Worm (Caenorhabditis elegans) whole organism, L1 larva: ENCODE measurements around the gene EGAP2.2.
A peak's percentile ranks its signal among the peaks of the same experiment; 100 is the strongest.

ENCODE experiments used
- C04F5.9 ChIP-seq: sonication (generic microtip); optimal IDR thresholded peaks from 2 replicates; lab custom pipeline; 2016; ENCODE audit warnings: missing genetic modification characterization, missing compliant biosample characterization
- C16A3.4 ChIP-seq: fragments of 150-350 bp; optimal IDR thresholded peaks from 2 replicates; lab custom pipeline; 2014; ENCODE audit warnings: missing biosample characterization, missing genetic modification characterization
- Y116A8C.19 ChIP-seq: sonication (generic microtip); optimal IDR thresholded peaks from 2 replicates; lab custom pipeline; 2016; ENCODE audit warnings: missing compliant biosample characterization, missing genetic modification characterization, borderline replicate concordance
- aha-1 ChIP-seq: fragments of 150-350 bp; optimal IDR thresholded peaks from 2 replicates; lab custom pipeline; 2014; ENCODE audit warnings: missing biosample characterization, missing genetic modification characterization
- alr-1 ChIP-seq: fragments of 200-800 bp; sonication (Bioruptor generic); optimal IDR thresholded peaks from 2 replicates; lab custom pipeline; 2018; ENCODE audit warnings: borderline replicate concordance, mild to moderate bottlenecking, missing genetic modification characterization, missing compliant biosample characterization
- blmp-1 ChIP-seq: fragments of 150-350 bp; optimal IDR thresholded peaks from 2 replicates; lab custom pipeline; 2014; ENCODE audit warnings: missing biosample characterization, missing genetic modification characterization
- ceh-63 ChIP-seq: fragments of 200-800 bp; sonication (Bioruptor generic); optimal IDR thresholded peaks from 2 replicates; lab custom pipeline; 2018; ENCODE audit warnings: mild to moderate bottlenecking, missing genetic modification characterization, missing compliant biosample characterization
- ceh-8 ChIP-seq: fragments of 200-800 bp; sonication (Bioruptor generic); optimal IDR thresholded peaks from 2 replicates; lab custom pipeline; 2018; ENCODE audit warnings: mild to moderate bottlenecking, missing genetic modification characterization, moderate library complexity, missing compliant biosample characterization
- ceh-82 ChIP-seq, 3 experiments: fragments of 150-350 bp in 1 of 3; sonication (generic microtip) in 2 of 3; optimal IDR thresholded peaks; 2 replicates each; lab custom pipeline; 2014 to 2017; ENCODE audit warnings: missing biosample characterization in 3 of 3, missing genetic modification characterization in 3 of 3
- ceh-90 ChIP-seq: sonication (generic microtip); optimal IDR thresholded peaks from 2 replicates; lab custom pipeline; 2016; ENCODE audit warnings: missing genetic modification characterization, missing compliant biosample characterization
- ces-1 ChIP-seq: fragments of 150-350 bp; optimal IDR thresholded peaks from 2 replicates; lab custom pipeline; 2014; ENCODE audit warnings: missing biosample characterization, missing genetic modification reagents, missing genetic modification characterization
- dpl-1 ChIP-seq, 3 experiments: fragments of 150-350 bp in 2 of 3; sonication (generic microtip) in 1 of 3; optimal IDR thresholded peaks; 2 replicates each; lab custom pipeline; 2014 to 2017; ENCODE audit warnings: missing biosample characterization in 3 of 3, missing genetic modification characterization in 3 of 3, missing genetic modification reagents in 3 of 3
- efl-1 ChIP-seq, 4 experiments: fragments of 150-350 bp; optimal IDR thresholded peaks in 3 of 4; peaks in 1 of 4; 1 replicate in 1 of 4; 2 replicates in 3 of 4; lab custom pipeline; 2014; ENCODE audit warnings: missing biosample characterization in 2 of 4, missing genetic modification characterization in 2 of 4, missing genetic modification reagents in 2 of 4
- elt-2 ChIP-seq: sonication (generic microtip); optimal IDR thresholded peaks from 2 replicates; lab custom pipeline; 2016; ENCODE audit warnings: missing genetic modification characterization, mild to moderate bottlenecking, inconsistent platforms, missing compliant biosample characterization, missing genetic modification reagents
- elt-3 ChIP-seq, 6 experiments: fragments of 150-350 bp in 1 of 6; sonication (generic microtip); optimal IDR thresholded peaks; 2 replicates each; lab custom pipeline; 2017 to 2018; ENCODE audit warnings: missing biosample characterization in 6 of 6, missing genetic modification characterization in 6 of 6, inconsistent platforms in 1 of 6
- fkh-4 ChIP-seq: sonication (generic microtip); optimal IDR thresholded peaks from 2 replicates; lab custom pipeline; 2016; ENCODE audit warnings: missing compliant biosample characterization, missing genetic modification characterization, borderline replicate concordance
- fos-1 ChIP-seq: fragments of 150-350 bp; optimal IDR thresholded peaks from 2 replicates; lab custom pipeline; 2014; ENCODE audit warnings: missing biosample characterization, missing genetic modification characterization
- grh-1 ChIP-seq: fragments of 200-800 bp; sonication (Bioruptor generic); IDR thresholded peaks from 2 replicates; pipeline ENCODE4 v1.3.6; 2022; ENCODE audit warnings: missing genetic modification reagents, missing genetic modification characterization, missing compliant biosample characterization
- hlh-17 ChIP-seq: fragments of 200-800 bp; sonication (Bioruptor generic); optimal IDR thresholded peaks from 2 replicates; lab custom pipeline; 2018; ENCODE audit warnings: missing genetic modification characterization, mild to moderate bottlenecking, missing compliant biosample characterization, moderate library complexity, borderline replicate concordance
- hpl-2 ChIP-seq: fragments of 150-350 bp; optimal IDR thresholded peaks from 2 replicates; lab custom pipeline; 2014; ENCODE audit warnings: missing biosample characterization, missing genetic modification reagents, missing genetic modification characterization
- irx-1 ChIP-seq: sonication (generic microtip); optimal IDR thresholded peaks from 2 replicates; lab custom pipeline; 2016; ENCODE audit warnings: missing genetic modification characterization, missing compliant biosample characterization
- isw-1 ChIP-seq: fragments of 200-800 bp; sonication (Bioruptor generic); IDR thresholded peaks from 2 replicates; pipeline ENCODE4 v1.3.6; 2022; ENCODE audit warnings: missing genetic modification characterization, missing compliant biosample characterization
- jun-1 ChIP-seq: fragments of 150-350 bp; optimal IDR thresholded peaks from 2 replicates; lab custom pipeline; 2014; ENCODE audit warnings: missing biosample characterization, missing genetic modification reagents, missing genetic modification characterization
- lin-13 ChIP-seq: fragments of 150-350 bp; optimal IDR thresholded peaks from 2 replicates; lab custom pipeline; 2014; ENCODE audit warnings: missing biosample characterization, missing genetic modification reagents, missing genetic modification characterization
- lin-14 ChIP-seq: fragments of 200-800 bp; sonication (Bioruptor generic); optimal IDR thresholded peaks from 2 replicates; lab custom pipeline; 2018; ENCODE audit warnings: mild to moderate bottlenecking, missing genetic modification characterization, moderate library complexity, missing compliant biosample characterization
- lin-15B ChIP-seq: fragments of 150-350 bp; sonication (generic microtip); optimal IDR thresholded peaks from 3 replicates; lab custom pipeline; 2014; ENCODE audit warnings: missing biosample characterization, missing genetic modification characterization
- lin-35 ChIP-seq, 2 experiments: fragments of 150-350 bp; optimal IDR thresholded peaks; 2 replicates each; lab custom pipeline; 2014; ENCODE audit warnings: missing biosample characterization in 2 of 2, missing genetic modification characterization in 2 of 2, missing genetic modification reagents in 2 of 2
- lin-39 ChIP-seq: fragments of 150-350 bp; optimal IDR thresholded peaks from 2 replicates; lab custom pipeline; 2014; ENCODE audit warnings: missing biosample characterization, missing genetic modification reagents, missing genetic modification characterization
- lir-3 ChIP-seq: sonication (generic microtip); optimal IDR thresholded peaks from 2 replicates; lab custom pipeline; 2016; ENCODE audit warnings: mild to moderate bottlenecking, missing genetic modification characterization, moderate library complexity, missing compliant biosample characterization; ENCODE audit not compliant: poor library complexity
- lsy-2 ChIP-seq, 2 experiments: fragments of 150-350 bp; optimal IDR thresholded peaks; 2 replicates each; lab custom pipeline; 2014; ENCODE audit warnings: missing biosample characterization in 2 of 2, missing genetic modification characterization in 2 of 2
- mab-9 ChIP-seq: fragments of 200-800 bp; sonication (Bioruptor generic); IDR thresholded peaks from 2 replicates; pipeline ENCODE4 v1.3.6; 2022; ENCODE audit warnings: missing genetic modification reagents, missing genetic modification characterization, missing compliant biosample characterization
- mep-1 ChIP-seq: fragments of 150-350 bp; optimal IDR thresholded peaks from 2 replicates; lab custom pipeline; 2014; ENCODE audit warnings: missing biosample characterization, missing genetic modification characterization
- nhr-12 ChIP-seq: sonication (generic microtip); optimal IDR thresholded peaks from 2 replicates; lab custom pipeline; 2017; ENCODE audit warnings: missing biosample characterization, missing genetic modification characterization
- nhr-20 ChIP-seq: sonication (generic microtip); optimal IDR thresholded peaks from 2 replicates; lab custom pipeline; 2016; ENCODE audit warnings: mild to moderate bottlenecking, missing genetic modification characterization, missing compliant biosample characterization
- nhr-237 ChIP-seq: fragments of 150-350 bp; optimal IDR thresholded peaks from 2 replicates; lab custom pipeline; 2014; ENCODE audit warnings: missing biosample characterization, missing genetic modification characterization
- nhr-71 ChIP-seq: sonication (generic microtip); optimal IDR thresholded peaks from 2 replicates; lab custom pipeline; 2016; ENCODE audit warnings: mild to moderate bottlenecking, missing genetic modification characterization, moderate library complexity, missing compliant biosample characterization
- nhr-76 ChIP-seq: sonication (generic microtip); optimal IDR thresholded peaks from 2 replicates; lab custom pipeline; 2017; ENCODE audit warnings: missing biosample characterization, missing genetic modification characterization
- nhr-84 ChIP-seq: sonication (generic microtip); optimal IDR thresholded peaks from 2 replicates; lab custom pipeline; 2017; ENCODE audit warnings: missing biosample characterization, missing genetic modification characterization
- snpc-4 ChIP-seq: fragments of 150-350 bp; optimal IDR thresholded peaks from 2 replicates; lab custom pipeline; 2014; ENCODE audit warnings: missing biosample characterization, missing genetic modification characterization
- snu-23 ChIP-seq: sonication (generic microtip); optimal IDR thresholded peaks from 2 replicates; lab custom pipeline; 2016; ENCODE audit warnings: missing genetic modification characterization, missing compliant biosample characterization
- sptf-1 ChIP-seq: fragments of 150-350 bp; optimal IDR thresholded peaks from 2 replicates; lab custom pipeline; 2014; ENCODE audit warnings: missing biosample characterization, missing genetic modification characterization
- tlp-1 ChIP-seq: fragments of 150-350 bp; optimal IDR thresholded peaks from 2 replicates; lab custom pipeline; 2014; ENCODE audit warnings: missing biosample characterization, missing genetic modification characterization
- unc-130 ChIP-seq: fragments of 150-350 bp; optimal IDR thresholded peaks from 2 replicates; lab custom pipeline; 2017; ENCODE audit warnings: missing biosample characterization, missing genetic modification characterization, inconsistent platforms
- vab-15 ChIP-seq: sonication (generic microtip); optimal IDR thresholded peaks from 2 replicates; lab custom pipeline; 2017; ENCODE audit warnings: missing genotype, mild to moderate bottlenecking, missing genetic modification characterization, missing compliant biosample characterization
- xbp-1 ChIP-seq: sonication (generic microtip); optimal IDR thresholded peaks from 2 replicates; lab custom pipeline; 2016; ENCODE audit warnings: missing genetic modification characterization, missing compliant biosample characterization
- zag-1 ChIP-seq: fragments of 150-350 bp; optimal IDR thresholded peaks from 2 replicates; lab custom pipeline; 2014; ENCODE audit warnings: missing biosample characterization, missing genetic modification characterization
- ztf-11 ChIP-seq, 2 experiments: sonication (generic microtip); optimal IDR thresholded peaks; 2 replicates each; lab custom pipeline; 2016 to 2017; ENCODE audit warnings: missing genetic modification characterization in 2 of 2, missing biosample characterization in 1 of 2, missing compliant biosample characterization in 1 of 2

EGAP2.2 gene

DNA sequence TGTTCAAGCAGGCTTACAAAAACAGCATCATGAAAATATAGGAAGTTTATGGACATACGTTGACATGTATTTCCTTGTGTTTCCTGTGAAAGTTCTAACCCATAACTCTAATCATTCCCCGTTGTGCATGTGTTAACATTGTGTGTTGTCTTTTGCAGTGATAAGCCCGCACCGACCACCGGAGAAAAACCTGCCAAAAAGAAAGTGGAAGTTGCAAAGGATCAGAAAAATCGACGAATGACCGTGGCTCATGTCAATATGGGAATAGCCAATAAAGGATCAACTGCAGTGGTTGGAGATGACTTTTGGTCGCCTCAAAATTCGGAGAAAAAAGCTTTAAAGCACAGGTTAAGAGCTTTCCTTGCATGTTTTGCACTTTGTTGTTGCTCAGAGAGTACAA, 24.4 kb upstream of the EGAP2.2 start:
- peak; percentile 36 for TF ChIP-seq elt-2
- TF ChIP-seq lsy-2 (tag; optimal IDR thresholded peaks at IDR 0.05; lab: Kevin White, UChicago), result no peak
- no peak for TF ChIP-seq efl-1 (optimal IDR thresholded peaks at IDR 0.05; lab: Kevin White, UChicago)
- TF ChIP-seq efl-1 (GFP tag; optimal IDR thresholded peaks at IDR 0.05 in 1 of 2; lab: Kevin White, UChicago), result peak in 1 of 2 experiments; percentile 86
- TF ChIP-seq irx-1 (tag; lab: Kevin White, UChicago), result no peak
- no peak for TF ChIP-seq aha-1
- TF ChIP-seq lin-39 (tag; lab: Kevin White, UChicago), result no peak
- no peak for TF ChIP-seq nhr-84
- TF ChIP-seq nhr-237 (tag; lab: Kevin White, UChicago), result no peak
- TF ChIP-seq mab-9 (GFP tag; lab: Robert Waterston, UW), result no peak
- no peak for TF ChIP-seq nhr-76 (tag; lab: Kevin White, UChicago)
- TF ChIP-seq isw-1 (GFP tag; lab: Robert Waterston, UW), result no peak
- no peak for TF ChIP-seq ceh-90 (tag; lab: Kevin White, UChicago)
- no peak for TF ChIP-seq alr-1 (tag; lab: Kevin White, UChicago)
- no peak for TF ChIP-seq Y116A8C.19 (tag; lab: Kevin White, UChicago)
- TF ChIP-seq ceh-82 (tag; optimal IDR thresholded peaks at IDR 0.05; lab: Kevin White, UChicago), result no peak
- TF ChIP-seq, all 84 proteins: peak for 2

DNA sequence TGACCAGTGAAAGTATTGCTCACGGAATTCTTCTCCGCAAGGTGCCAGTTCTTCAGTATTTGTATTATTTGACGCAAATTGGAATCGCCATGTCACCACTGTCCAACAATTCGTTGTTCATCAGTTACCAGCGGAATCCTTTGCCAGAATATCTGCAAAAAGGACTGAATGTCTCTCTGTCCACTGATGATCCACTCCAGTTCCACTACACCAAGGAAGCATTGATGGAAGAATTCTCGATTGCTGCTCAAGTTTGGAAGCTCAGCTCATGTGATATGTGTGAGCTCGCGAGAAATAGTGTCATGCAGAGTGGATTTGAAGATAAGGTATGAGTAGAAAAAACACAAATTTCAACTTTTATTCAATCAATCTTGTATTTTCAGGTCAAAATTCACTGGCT, 20.6 kb upstream of the EGAP2.2 start:
- TF ChIP-seq efl-1 (optimal IDR thresholded peaks at IDR 0.05; lab: Kevin White, UChicago), result no peak
- peak in 1 of 2 experiments; percentile 61 for TF ChIP-seq efl-1 (GFP tag; optimal IDR thresholded peaks at IDR 0.05 in 1 of 2; lab: Kevin White, UChicago)
- TF ChIP-seq C04F5.9 (tag; lab: Kevin White, UChicago), result no peak

ce11 chrII:5210830-5211229, 18.9 kb upstream of the EGAP2.2 start, which contains the start of gene C34F11.8:
TSS of gene C34F11.8 (minus strand) at chrII:5210964.
- TF ChIP-seq nhr-76 (tag; lab: Kevin White, UChicago) (no peak), xbp-1 (tag; lab: Kevin White, UChicago) (no peak), lin-35 (GFP tag; optimal IDR thresholded peaks at IDR 0.05; lab: Kevin White, UChicago) (no peak), isw-1 (GFP tag; lab: Robert Waterston, UW) (no peak), unc-130 (tag; lab: Kevin White, UChicago) (no peak), efl-1 (optimal IDR thresholded peaks at IDR 0.05; lab: Kevin White, UChicago) (no peak), efl-1 (GFP tag; optimal IDR thresholded peaks at IDR 0.05 in 1 of 2; lab: Kevin White, UChicago) (no peak), lin-15B (tag; lab: Kevin White, UChicago) (no peak), lsy-2 (tag; optimal IDR thresholded peaks at IDR 0.05; lab: Kevin White, UChicago) (peak in 1 of 2 experiments; percentile 14), fos-1 (tag; lab: Kevin White, UChicago) (no peak), hpl-2 (GFP tag; lab: Kevin White, UChicago) (no peak), ceh-8 (GFP tag; lab: Kevin White, UChicago) (no peak), lin-14 (GFP tag; lab: Kevin White, UChicago) (peak; percentile 50), mab-9 (GFP tag; lab: Robert Waterston, UW) (no peak), tlp-1 (tag; lab: Kevin White, UChicago) (no peak), aha-1 (no peak), fkh-4 (tag; lab: Kevin White, UChicago) (no peak), C16A3.4 (tag; lab: Kevin White, UChicago) (peak; percentile 15), lir-3 (no peak), mep-1 (tag; lab: Kevin White, UChicago) (peak; percentile 11), snpc-4 (tag; lab: Kevin White, UChicago) (no peak), sptf-1 (tag; lab: Kevin White, UChicago) (no peak), nhr-20 (peak; percentile 56), dpl-1 (GFP tag; optimal IDR thresholded peaks at IDR 0.05; lab: Kevin White, UChicago) (no peak), snu-23 (GFP tag; lab: Kevin White, UChicago) (peak; percentile 27), jun-1 (tag; lab: Kevin White, UChicago) (no peak), ceh-63 (GFP tag; lab: Kevin White, UChicago) (no peak), hlh-17 (no peak), nhr-71 (tag; lab: Kevin White, UChicago) (peak; percentile 58), vab-15 (tag; lab: Kevin White, UChicago) (no peak), lin-13 (GFP tag; lab: Kevin White, UChicago) (no peak), zag-1 (tag; lab: Kevin White, UChicago) (no peak), ceh-82 (tag; optimal IDR thresholded peaks at IDR 0.05; lab: Kevin White, UChicago) (no peak), ztf-11 (tag; optimal IDR thresholded peaks at IDR 0.05; lab: Kevin White, UChicago) (no peak), grh-1 (GFP tag; lab: Robert Waterston, UW) (peak; percentile 38; the same call in 1 of the 2 replicates), elt-3 (tag; optimal IDR thresholded peaks at IDR 0.05; lab: Kevin White, UChicago) (peak in 2 of 6 experiments; percentile 38 to 78), ces-1 (GFP tag; lab: Kevin White, UChicago) (no peak), irx-1 (tag; lab: Kevin White, UChicago) (no peak), nhr-12 (tag; lab: Kevin White, UChicago) (no peak), blmp-1 (peak; percentile 10)
